Worm (Caenorhabditis elegans) whole organism, midembryonic: ENCODE results near the gene elpc-3.

Experiments
- klf-2 ChIP-seq: fragments of 200-800 bp; sonication (Bioruptor generic); conservative IDR thresholded peaks from 2 replicates; pipeline ENCODE4 v1.3.6; 2022; ENCODE audit warnings: missing genetic modification reagents, missing genetic modification characterization, missing compliant biosample characterization
- ref-1 ChIP-seq: fragments of 200-800 bp; sonication (Bioruptor generic); conservative IDR thresholded peaks from 2 replicates; pipeline ENCODE4 v1.3.6; 2022; ENCODE audit warnings: missing genetic modification reagents, missing genetic modification characterization, missing compliant biosample characterization
- ztf-29 ChIP-seq: fragments of 200-800 bp; sonication (Bioruptor generic); IDR thresholded peaks from 2 replicates; pipeline ENCODE4 v1.3.6; 2022; ENCODE audit warnings: missing genetic modification reagents, missing genetic modification characterization, missing compliant biosample characterization

- TF ChIP-seq klf-2 (GFP tag; lab: Robert Waterston, UW) (no peak), ztf-29 (GFP tag; lab: Robert Waterston, UW) (no peak), ref-1 (GFP tag; lab: Robert Waterston, UW) (no peak)
Observed at ce11 chrV:12153784-12154183, 27.4 kb downstream of the elpc-3 start.
